Fruit fly (Drosophila melanogaster) whole organism, embryonic: Measurements from ENCODE around the gene Cfp1.

ENCODE experiments used
- Abd-B ChIP-seq: fragments of 200-800 bp; sonication (Bioruptor generic); optimal IDR thresholded peaks from 2 replicates; lab custom pipeline; 2018; ENCODE audit warnings: missing biosample characterization, mild to moderate bottlenecking, missing genetic modification characterization, moderate library complexity
- Adf1 ChIP-seq: fragments of 200-800 bp; sonication (Bioruptor generic); IDR thresholded peaks from 2 replicates; pipeline ENCODE4 v1.3.6; 2022; ENCODE audit warnings: missing biosample characterization, missing genetic modification characterization
- BEAF-32 ChIP-seq: fragments of 200-800 bp; sonication (Bioruptor generic); optimal IDR thresholded peaks from 3 replicates; lab custom pipeline; 2017; ENCODE audit warnings: missing biosample characterization, missing genetic modification characterization, mild to moderate bottlenecking, moderate library complexity, missing genetic modification reagents
- CG10267 ChIP-seq: fragments of 200-800 bp; sonication (Bioruptor generic); optimal IDR thresholded peaks from 2 replicates; lab custom pipeline; 2018; ENCODE audit warnings: missing biosample characterization, mild to moderate bottlenecking, missing genetic modification characterization, moderate library complexity
- CG11398 ChIP-seq: fragments of 200-800 bp; sonication (Bioruptor generic); optimal IDR thresholded peaks from 2 replicates; lab custom pipeline; 2016; ENCODE audit warnings: missing biosample characterization, missing genetic modification characterization
- CG12219 ChIP-seq: fragments of 200-800 bp; sonication (Bioruptor generic); optimal IDR thresholded peaks from 3 replicates; lab custom pipeline; 2018; ENCODE audit warnings: missing biosample characterization, mild to moderate bottlenecking, missing genetic modification characterization
- CG12659 ChIP-seq: fragments of 200-800 bp; sonication (Bioruptor generic); optimal IDR thresholded peaks from 3 replicates; lab custom pipeline; 2017; ENCODE audit warnings: mild to moderate bottlenecking, missing biosample characterization, missing genetic modification reagents, missing genetic modification characterization
- CG14050 ChIP-seq: fragments of 200-800 bp; sonication (Bioruptor generic); IDR thresholded peaks from 3 replicates; pipeline ENCODE4 v1.3.6; 2022; ENCODE audit warnings: missing biosample characterization, missing genetic modification characterization
- CG1603 ChIP-seq: fragments of 200-800 bp; sonication (Bioruptor generic); optimal IDR thresholded peaks from 2 replicates; lab custom pipeline; 2019; ENCODE audit warnings: missing biosample characterization, mild to moderate bottlenecking, missing genetic modification characterization, moderate library complexity
- CG1647 ChIP-seq: fragments of 200-800 bp; sonication (Bioruptor generic); optimal IDR thresholded peaks from 3 replicates; lab custom pipeline; 2016; ENCODE audit warnings: missing biosample characterization, missing genetic modification characterization
- CG16813 ChIP-seq: fragments of 200-800 bp; sonication (Bioruptor generic); IDR thresholded peaks from 3 replicates; pipeline ENCODE4 v1.3.6; 2022; ENCODE audit warnings: missing biosample characterization, missing genetic modification characterization; ENCODE audit not compliant: partially characterized antibody
- CG2116 ChIP-seq: fragments of 200-800 bp; sonication (Bioruptor generic); optimal IDR thresholded peaks from 3 replicates; lab custom pipeline; 2018; ENCODE audit warnings: missing biosample characterization, mild to moderate bottlenecking, missing genetic modification characterization
- CG30020 ChIP-seq: fragments of 200-800 bp; optimal IDR thresholded peaks from 2 replicates; lab custom pipeline; 2019; ENCODE audit warnings: missing biosample characterization, mild to moderate bottlenecking, missing genetic modification characterization, moderate library complexity
- CG33213 ChIP-seq: fragments of 200-800 bp; sonication (Bioruptor generic); optimal IDR thresholded peaks from 3 replicates; lab custom pipeline; 2016; ENCODE audit warnings: missing biosample characterization, missing genetic modification characterization
- CG34422 ChIP-seq: fragments of 200-800 bp; sonication (Bioruptor generic); IDR thresholded peaks from 3 replicates; pipeline ENCODE4 v1.3.6; 2022; ENCODE audit warnings: missing biosample characterization, missing genetic modification characterization
- CG3838 ChIP-seq: fragments of 200-800 bp; sonication (Bioruptor generic); optimal IDR thresholded peaks from 3 replicates; lab custom pipeline; 2016; ENCODE audit warnings: missing biosample characterization, missing genetic modification characterization
- CG4360 ChIP-seq: fragments of 200-800 bp; sonication (Bioruptor generic); IDR thresholded peaks from 2 replicates; pipeline ENCODE4 v1.3.6; 2022; ENCODE audit warnings: missing biosample characterization, missing genetic modification characterization
- CG4404 ChIP-seq: fragments of 200-800 bp; sonication (Bioruptor generic); IDR thresholded peaks from 2 replicates; pipeline ENCODE4 v1.3.6; 2022; ENCODE audit warnings: missing biosample characterization, missing genetic modification characterization
- CG5180 ChIP-seq: fragments of 200-800 bp; sonication (Bioruptor generic); optimal IDR thresholded peaks from 3 replicates; lab custom pipeline; 2017; ENCODE audit warnings: missing biosample characterization, missing genetic modification characterization, mild to moderate bottlenecking, moderate library complexity, missing genetic modification reagents
- CG9797 ChIP-seq: fragments of 200-800 bp; sonication (Bioruptor generic); optimal IDR thresholded peaks from 3 replicates; lab custom pipeline; 2018; ENCODE audit warnings: missing biosample characterization, mild to moderate bottlenecking, missing genetic modification characterization
- CHES-1-like ChIP-seq: fragments of 200-800 bp; sonication (Bioruptor generic); optimal IDR thresholded peaks from 2 replicates; lab custom pipeline; 2016; ENCODE audit warnings: missing biosample characterization, missing genetic modification characterization
- CoRest ChIP-seq: fragments of 200-800 bp; sonication (Bioruptor generic); optimal IDR thresholded peaks from 3 replicates; lab custom pipeline; 2018; ENCODE audit warnings: missing biosample characterization, mild to moderate bottlenecking, missing genetic modification characterization, moderate library complexity
- D19B ChIP-seq: fragments of 200-800 bp; sonication (Bioruptor generic); optimal IDR thresholded peaks from 2 replicates; lab custom pipeline; 2017; ENCODE audit warnings: missing biosample characterization, mild to moderate bottlenecking, missing genetic modification characterization
- Dp ChIP-seq: fragments of 200-800 bp; sonication (Bioruptor generic); optimal IDR thresholded peaks from 2 replicates; lab custom pipeline; 2018; ENCODE audit warnings: missing biosample characterization, mild to moderate bottlenecking, missing genetic modification characterization, moderate library complexity
- E2f2 ChIP-seq: fragments of 200-800 bp; sonication (Bioruptor generic); IDR thresholded peaks from 2 replicates; pipeline ENCODE4 v1.3.6; 2022; ENCODE audit warnings: missing biosample characterization, missing genetic modification characterization
- Ets97D ChIP-seq: fragments of 200-800 bp; sonication (Bioruptor generic); optimal IDR thresholded peaks from 3 replicates; lab custom pipeline; 2016; ENCODE audit warnings: missing biosample characterization, missing genetic modification characterization
- Hr39 ChIP-seq: fragments of >200 bp; optimal IDR thresholded peaks from 2 replicates; lab custom pipeline; 2017
- Hsf ChIP-seq: fragments of 200-800 bp; sonication (Bioruptor generic); optimal IDR thresholded peaks from 3 replicates; lab custom pipeline; 2016; ENCODE audit warnings: missing biosample characterization, missing genetic modification characterization
- Sin3A ChIP-seq: fragments of >200 bp; optimal IDR thresholded peaks from 2 replicates; lab custom pipeline; 2018
- Sry-β ChIP-seq: fragments of 200-800 bp; sonication (Bioruptor generic); optimal IDR thresholded peaks from 2 replicates; lab custom pipeline; 2018; ENCODE audit warnings: missing biosample characterization, mild to moderate bottlenecking, missing genetic modification characterization, moderate library complexity
- Sry-δ ChIP-seq: fragments of 200-800 bp; sonication (Bioruptor generic); optimal IDR thresholded peaks from 2 replicates; lab custom pipeline; 2016; ENCODE audit warnings: missing biosample characterization, missing genetic modification characterization
- TFAM ChIP-seq: fragments of 200-800 bp; sonication (Bioruptor generic); optimal IDR thresholded peaks from 2 replicates; lab custom pipeline; 2017; ENCODE audit warnings: missing biosample characterization, missing genetic modification characterization, inconsistent platforms
- Tbp ChIP-seq: fragments of >200 bp; optimal IDR thresholded peaks from 2 replicates; lab custom pipeline; 2018; ENCODE audit warnings: missing biosample characterization, missing genetic modification characterization
- Xbp1 ChIP-seq: fragments of 200-800 bp; sonication (Bioruptor generic); optimal IDR thresholded peaks from 3 replicates; lab custom pipeline; 2016; ENCODE audit warnings: missing biosample characterization, mild to moderate bottlenecking, missing genetic modification characterization
- amos ChIP-seq: fragments of 200-800 bp; sonication (Bioruptor generic); IDR thresholded peaks from 2 replicates; pipeline ENCODE4 v1.3.6; 2022; ENCODE audit warnings: missing biosample characterization, missing genetic modification characterization; ENCODE audit not compliant: partially characterized antibody
- bowl ChIP-seq: fragments of 200-800 bp; sonication (Bioruptor generic); IDR thresholded peaks from 2 replicates; pipeline ENCODE4 v1.3.6; 2022; ENCODE audit warnings: missing biosample characterization, missing genetic modification characterization
- chif ChIP-seq, 2 experiments: fragments of 200-800 bp; sonication (Bioruptor generic); optimal IDR thresholded peaks; 3 replicates each; lab custom pipeline; 2016; ENCODE audit warnings: missing biosample characterization in 2 of 2, missing genetic modification characterization in 2 of 2
- crp ChIP-seq, 2 experiments: fragments of 200-800 bp; sonication (Bioruptor generic); optimal IDR thresholded peaks; 2 replicates in 1 of 2; 3 replicates in 1 of 2; lab custom pipeline; 2017; ENCODE audit warnings: missing biosample characterization in 2 of 2, missing genetic modification characterization in 2 of 2, mild to moderate bottlenecking in 1 of 2, moderate library complexity in 1 of 2
- eyg ChIP-seq: fragments of 200-800 bp; sonication (Bioruptor generic); optimal IDR thresholded peaks from 3 replicates; lab custom pipeline; 2016; ENCODE audit warnings: missing biosample characterization, missing genetic modification characterization
- hth ChIP-seq: fragments of >200 bp; optimal IDR thresholded peaks from 2 replicates; lab custom pipeline; 2017; ENCODE audit warnings: inconsistent platforms
- luna ChIP-seq: fragments of 200-800 bp; sonication (Bioruptor generic); optimal IDR thresholded peaks from 2 replicates; lab custom pipeline; 2016; ENCODE audit warnings: missing biosample characterization, missing genetic modification characterization
- pfk ChIP-seq: fragments of 200-800 bp; sonication (Bioruptor generic); optimal IDR thresholded peaks from 2 replicates; lab custom pipeline; 2018; ENCODE audit warnings: missing biosample characterization, mild to moderate bottlenecking, missing genetic modification characterization, moderate library complexity
- phol ChIP-seq: fragments of 200-800 bp; sonication (Bioruptor generic); optimal IDR thresholded peaks from 3 replicates; lab custom pipeline; 2018; ENCODE audit warnings: missing biosample characterization, mild to moderate bottlenecking, missing genetic modification characterization, moderate library complexity
- pzg ChIP-seq: fragments of 200-800 bp; sonication (Bioruptor generic); optimal IDR thresholded peaks from 3 replicates; lab custom pipeline; 2018; ENCODE audit warnings: missing biosample characterization, mild to moderate bottlenecking, missing genetic modification characterization, moderate library complexity
- row ChIP-seq: fragments of 200-800 bp; sonication (Bioruptor generic); IDR thresholded peaks from 3 replicates; pipeline ENCODE4 v1.3.6; 2022; ENCODE audit warnings: missing biosample characterization, missing genetic modification characterization
- sd ChIP-seq: fragments of 200-800 bp; sonication (Bioruptor generic); optimal IDR thresholded peaks from 3 replicates; lab custom pipeline; 2018; ENCODE audit warnings: missing biosample characterization, mild to moderate bottlenecking, missing genetic modification characterization, moderate library complexity
- sens ChIP-seq: fragments of 200-800 bp; sonication (Bioruptor generic); peaks from one replicate; lab custom pipeline; 2016; ENCODE audit warnings: missing biosample characterization, missing genetic modification characterization
- sqz ChIP-seq: fragments of 200-800 bp; sonication (Bioruptor generic); optimal IDR thresholded peaks from 3 replicates; lab custom pipeline; 2018; ENCODE audit warnings: missing biosample characterization, mild to moderate bottlenecking, missing genetic modification characterization
- trem ChIP-seq: fragments of 200-800 bp; optimal IDR thresholded peaks from 3 replicates; lab custom pipeline; 2019; ENCODE audit warnings: missing biosample characterization, mild to moderate bottlenecking, missing genetic modification characterization, moderate library complexity
- twi ChIP-seq: fragments of 200-800 bp; optimal IDR thresholded peaks from 2 replicates; lab custom pipeline; 2019; ENCODE audit warnings: missing biosample characterization, mild to moderate bottlenecking, missing genetic modification characterization, moderate library complexity
- z ChIP-seq: fragments of 200-800 bp; sonication (Bioruptor generic); IDR thresholded peaks from 3 replicates; pipeline ENCODE4 v1.3.6; 2022; ENCODE audit warnings: missing biosample characterization, missing genetic modification characterization

The Cfp1 gene

DNA sequence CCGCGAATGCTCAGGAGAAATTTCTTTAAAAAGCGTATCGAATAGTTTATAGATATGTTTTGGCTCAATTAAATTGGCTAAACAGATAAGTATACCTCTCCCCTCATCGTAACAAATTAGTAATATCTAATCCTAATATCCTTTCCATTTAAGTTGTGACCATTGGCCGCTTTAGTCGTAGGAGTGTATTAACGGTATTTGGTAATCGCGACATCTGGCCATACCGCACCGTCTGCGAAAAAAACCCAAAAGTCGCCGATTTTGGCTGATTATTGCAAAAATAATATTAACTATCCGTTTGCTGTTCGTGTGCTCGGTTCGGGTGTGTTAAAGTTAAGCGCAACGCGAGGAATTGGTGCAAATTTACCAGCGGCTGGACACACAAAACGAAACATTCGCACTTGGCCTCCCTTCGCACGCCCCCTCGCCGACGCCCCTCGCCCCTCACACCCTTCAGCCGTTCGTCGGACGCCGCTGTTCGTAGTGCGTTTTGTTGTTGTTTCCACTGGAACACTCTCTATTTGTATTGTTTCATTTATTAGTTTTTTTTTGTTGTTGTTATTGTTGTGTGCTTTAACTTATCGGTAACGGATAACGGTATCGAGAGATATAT, 25.5 kb downstream of the Cfp1 start, which contains the start of the genes amx and Dsor1 (continued):
- TF ChIP-seq Adf1 (GFP tag; lab: Robert Waterston, UW) (peak; percentile 23; the same call in 1 of the 2 replicates), CG16813 (GFP tag; lab: Robert Waterston, UW) (no peak), Xbp1 (GFP tag; lab: Kevin White, UChicago) (no peak), Tbp (GFP tag; lab: Kevin White, UChicago) (peak; percentile 23), bowl (GFP tag; lab: Robert Waterston, UW) (no peak), trem (tag; lab: Kevin White, UChicago) (peak; percentile 50), pzg (peak; percentile 47), luna (GFP tag; lab: Kevin White, UChicago) (no peak), CG10267 (tag; lab: Kevin White, UChicago) (peak; percentile 12), amos (GFP tag; lab: Robert Waterston, UW) (no peak), chif (GFP tag; optimal IDR thresholded peaks at IDR 0.05; lab: Kevin White, UChicago) (no peak), CoRest (peak; percentile 53), sens (GFP tag; lab: Kevin White, UChicago) (peak; percentile 72), crp (GFP tag; optimal IDR thresholded peaks at IDR 0.05; lab: Kevin White, UChicago) (peak in 1 of 2 experiments; percentile 56), D19B (GFP tag; lab: Kevin White, UChicago) (no peak), hth (lab: Kevin White, UChicago) (no peak), TFAM (no peak), phol (tag; lab: Kevin White, UChicago) (peak; percentile 32), CG30020 (tag; lab: Kevin White, UChicago) (peak; percentile 7), Hsf (GFP tag; lab: Kevin White, UChicago) (no peak), CG9797 (peak; percentile 77), CHES-1-like (GFP tag; lab: Kevin White, UChicago) (no peak), Sin3A (lab: Kevin White, UChicago) (peak; percentile 52), CG2116 (peak; percentile 31), CG33213 (GFP tag; lab: Kevin White, UChicago) (no peak), Sry-δ (peak; percentile 26), sqz (GFP tag; lab: Kevin White, UChicago) (peak; percentile 30), CG4360 (peak; percentile 34; the same call in 1 of the 2 replicates), CG14050 (no peak), CG12219 (no peak), row (GFP tag; lab: Robert Waterston, UW) (peak; percentile 72), E2f2 (GFP tag; lab: Robert Waterston, UW) (peak; percentile 24; the same call in 1 of the 2 replicates), Dp (GFP tag; lab: Kevin White, UChicago) (no peak), Hr39 (lab: Kevin White, UChicago) (no peak), pfk (no peak), CG12659 (GFP tag; lab: Kevin White, UChicago) (peak; percentile 33), CG5180 (GFP tag; lab: Kevin White, UChicago) (no peak), Sry-β (GFP tag; lab: Kevin White, UChicago) (no peak), sd (peak; percentile 21), CG11398 (no peak), CG34422 (GFP tag; lab: Robert Waterston, UW) (peak; percentile 71; the same call in 2 of the 3 replicates), twi (tag; lab: Kevin White, UChicago) (no peak), eyg (GFP tag; lab: Kevin White, UChicago) (no peak), CG4404 (GFP tag; lab: Robert Waterston, UW) (no peak), z (GFP tag; lab: Robert Waterston, UW) (no peak), CG1603 (tag; lab: Kevin White, UChicago) (peak; percentile 53), Ets97D (GFP tag; lab: Kevin White, UChicago) (peak; percentile 26), CG1647 (GFP tag; lab: Kevin White, UChicago) (no peak), CG3838 (GFP tag; lab: Kevin White, UChicago) (no peak), Abd-B (GFP tag; lab: Kevin White, UChicago) (no peak), BEAF-32 (GFP tag; lab: Kevin White, UChicago) (peak; percentile 39)
